Worm (Caenorhabditis elegans) whole organism, young adult: ENCODE data around the gene F13H8.2.

ENCODE experiments used
- B0035.1 ChIP-seq: sonication (generic microtip); optimal IDR thresholded peaks from 2 replicates; lab custom pipeline; 2016; ENCODE audit warnings: missing genetic modification characterization, mild to moderate bottlenecking, missing compliant biosample characterization, missing genotype, missing genetic modification reagents
- B0261.1 ChIP-seq: sonication (generic microtip); optimal IDR thresholded peaks from 2 replicates; lab custom pipeline; 2016; ENCODE audit warnings: mild to moderate bottlenecking, missing genetic modification characterization, moderate library complexity, missing compliant biosample characterization
- C06A6.2 ChIP-seq: fragments of 200-800 bp; sonication (Bioruptor generic); conservative IDR thresholded peaks from 2 replicates; pipeline ENCODE4 v1.3.6; 2022; ENCODE audit warnings: missing genetic modification characterization, missing compliant biosample characterization
- D2030.7 ChIP-seq: fragments of 200-800 bp; sonication (Bioruptor generic); IDR thresholded peaks from 2 replicates; pipeline ENCODE4 v1.3.6; 2022; ENCODE audit warnings: missing genetic modification reagents, missing genetic modification characterization, missing compliant biosample characterization
- F55B11.4 ChIP-seq: sonication (generic microtip); optimal IDR thresholded peaks from 2 replicates; lab custom pipeline; 2016; ENCODE audit warnings: missing compliant biosample characterization, missing genetic modification characterization, borderline replicate concordance; ENCODE audit not compliant: insufficient read depth
- F57C9.4 ChIP-seq: sonication (generic microtip); optimal IDR thresholded peaks from 2 replicates; lab custom pipeline; 2017; ENCODE audit warnings: mild to moderate bottlenecking, missing genetic modification characterization, missing compliant biosample characterization
- K11D2.4 ChIP-seq: fragments of 200-800 bp; sonication (Bioruptor generic); IDR thresholded peaks from 2 replicates; pipeline ENCODE4 v1.3.6; 2022; ENCODE audit warnings: missing genetic modification reagents, missing genetic modification characterization, missing compliant biosample characterization
- T26A5.8 ChIP-seq: sonication (generic microtip); optimal IDR thresholded peaks from 2 replicates; lab custom pipeline; 2016; ENCODE audit warnings: missing genetic modification characterization, missing compliant biosample characterization
- Y53G8AR.9 ChIP-seq: fragments of 200-800 bp; sonication (Bioruptor generic); conservative IDR thresholded peaks from 2 replicates; pipeline ENCODE4 v1.3.6; 2022; ENCODE audit warnings: missing genetic modification reagents, missing genetic modification characterization, missing compliant biosample characterization
- Y79H2A.3 ChIP-seq: fragments of 200-800 bp; sonication (Bioruptor generic); conservative IDR thresholded peaks from 2 replicates; pipeline ENCODE4 v1.3.6; 2022; ENCODE audit warnings: missing genetic modification reagents, missing genetic modification characterization, missing compliant biosample characterization
- aptf-2 ChIP-seq: fragments of 200-800 bp; sonication (Bioruptor generic); conservative IDR thresholded peaks from 2 replicates; pipeline ENCODE4 v1.3.6; 2022; ENCODE audit warnings: missing genetic modification reagents, missing genetic modification characterization, missing compliant biosample characterization
- aptf-3 ChIP-seq: fragments of 200-800 bp; sonication (Bioruptor generic); IDR thresholded peaks from 2 replicates; pipeline ENCODE4 v1.3.6; 2022; ENCODE audit warnings: missing genetic modification characterization, missing compliant biosample characterization
- atf-7 ChIP-seq: sonication (generic microtip); optimal IDR thresholded peaks from 2 replicates; lab custom pipeline; 2017; ENCODE audit warnings: mild to moderate bottlenecking, missing genetic modification characterization, missing compliant biosample characterization
- athp-1 ChIP-seq: sonication (generic microtip); optimal IDR thresholded peaks from 2 replicates; lab custom pipeline; 2017; ENCODE audit warnings: mild to moderate bottlenecking, missing genetic modification characterization, missing compliant biosample characterization
- attf-5 ChIP-seq: fragments of 200-800 bp; sonication (Bioruptor generic); optimal IDR thresholded peaks from 2 replicates; lab custom pipeline; 2018; ENCODE audit warnings: mild to moderate bottlenecking, missing genetic modification characterization, missing compliant biosample characterization
- bed-2 ChIP-seq: fragments of 200-800 bp; sonication (Bioruptor generic); IDR thresholded peaks from 2 replicates; pipeline ENCODE4 v1.3.6; 2022; ENCODE audit warnings: missing genetic modification reagents, missing genetic modification characterization, missing compliant biosample characterization
- ceh-100 ChIP-seq: fragments of 200-800 bp; sonication (Bioruptor generic); IDR thresholded peaks from 2 replicates; pipeline ENCODE4 v1.3.6; 2022; ENCODE audit warnings: missing genetic modification reagents, missing genetic modification characterization, missing compliant biosample characterization
- ceh-27 ChIP-seq: fragments of 200-800 bp; sonication (Bioruptor generic); optimal IDR thresholded peaks from 2 replicates; lab custom pipeline; 2018; ENCODE audit warnings: mild to moderate bottlenecking, missing genetic modification characterization, moderate library complexity, missing compliant biosample characterization
- ceh-91 ChIP-seq: fragments of 200-800 bp; sonication (Bioruptor generic); IDR thresholded peaks from 2 replicates; pipeline ENCODE4 v1.3.6; 2022; ENCODE audit warnings: missing genetic modification reagents, missing genetic modification characterization, missing compliant biosample characterization
- die-1 ChIP-seq: sonication (generic microtip); optimal IDR thresholded peaks from 2 replicates; lab custom pipeline; 2016; ENCODE audit warnings: missing genotype, mild to moderate bottlenecking, missing genetic modification characterization, missing compliant biosample characterization
- dpl-1 ChIP-seq: fragments of 150-350 bp; optimal IDR thresholded peaks from 2 replicates; lab custom pipeline; 2014; ENCODE audit warnings: missing biosample characterization, missing genetic modification reagents, missing genetic modification characterization
- efl-1 ChIP-seq: fragments of 150-350 bp; optimal IDR thresholded peaks from 2 replicates; lab custom pipeline; 2014; ENCODE audit warnings: missing biosample characterization, missing genetic modification reagents, missing genetic modification characterization
- egrh-3 ChIP-seq: fragments of 200-800 bp; sonication (Bioruptor generic); IDR thresholded peaks from 2 replicates; pipeline ENCODE4 v1.3.6; 2022; ENCODE audit warnings: missing genetic modification reagents, missing genetic modification characterization, missing compliant biosample characterization
- fkh-3 ChIP-seq: sonication (generic microtip); optimal IDR thresholded peaks from 2 replicates; lab custom pipeline; 2016; ENCODE audit warnings: mild to moderate bottlenecking, missing genetic modification characterization, missing compliant biosample characterization
- hlh-26 ChIP-seq: fragments of 200-800 bp; sonication (Bioruptor generic); conservative IDR thresholded peaks from 2 replicates; pipeline ENCODE4 v1.3.6; 2022; ENCODE audit warnings: missing genetic modification reagents, missing genetic modification characterization, missing compliant biosample characterization
- hmg-1.2 ChIP-seq: fragments of 200-800 bp; sonication (Bioruptor generic); IDR thresholded peaks from 2 replicates; pipeline ENCODE4 v1.3.6; 2022; ENCODE audit warnings: missing genetic modification reagents, missing genetic modification characterization, missing compliant biosample characterization
- hmg-20 ChIP-seq: fragments of 200-800 bp; sonication (Bioruptor generic); IDR thresholded peaks from 2 replicates; pipeline ENCODE4 v1.3.6; 2022; ENCODE audit warnings: missing genetic modification reagents, missing genetic modification characterization, missing compliant biosample characterization
- hrde-1 ChIP-seq: sonication (generic microtip); optimal IDR thresholded peaks from 2 replicates; lab custom pipeline; 2016; ENCODE audit warnings: missing genetic modification characterization, mild to moderate bottlenecking, missing compliant biosample characterization, moderate library complexity, missing genotype, missing genetic modification reagents, borderline replicate concordance
- lin-40 ChIP-seq: sonication (generic microtip); optimal IDR thresholded peaks from 2 replicates; lab custom pipeline; 2016; ENCODE audit warnings: missing genetic modification characterization, mild to moderate bottlenecking, missing compliant biosample characterization, missing genotype, missing genetic modification reagents
- lin-54 ChIP-seq: fragments of 200-800 bp; sonication (Bioruptor generic); optimal IDR thresholded peaks from 2 replicates; lab custom pipeline; 2018; ENCODE audit warnings: mild to moderate bottlenecking, missing genetic modification characterization, missing compliant biosample characterization
- madf-10 ChIP-seq: sonication (generic microtip); optimal IDR thresholded peaks from 2 replicates; lab custom pipeline; 2016; ENCODE audit warnings: mild to moderate bottlenecking, missing genetic modification characterization, missing compliant biosample characterization
- madf-6 ChIP-seq: fragments of 200-800 bp; sonication (Bioruptor generic); IDR thresholded peaks from 2 replicates; pipeline ENCODE4 v1.3.6; 2022; ENCODE audit warnings: missing genetic modification reagents, missing genetic modification characterization, missing compliant biosample characterization
- mes-4 ChIP-seq: sonication (generic microtip); optimal IDR thresholded peaks from 2 replicates; lab custom pipeline; 2016; ENCODE audit warnings: missing genotype, missing genetic modification characterization, missing compliant biosample characterization
- nfyb-1 ChIP-seq: fragments of 200-800 bp; sonication (Bioruptor generic); IDR thresholded peaks from 2 replicates; pipeline ENCODE4 v1.3.6; 2022; ENCODE audit warnings: missing genetic modification reagents, missing genetic modification characterization, missing compliant biosample characterization
- nhr-27 ChIP-seq: fragments of 200-800 bp; sonication (Bioruptor generic); optimal IDR thresholded peaks from 2 replicates; lab custom pipeline; 2018; ENCODE audit warnings: mild to moderate bottlenecking, missing genetic modification characterization, moderate library complexity, missing compliant biosample characterization
- nhr-80 ChIP-seq: sonication (generic microtip); optimal IDR thresholded peaks from 2 replicates; lab custom pipeline; 2016; ENCODE audit warnings: missing genetic modification characterization, missing compliant biosample characterization
- pha-4 ChIP-seq: fragments of 150-350 bp; sonication (generic microtip); optimal IDR thresholded peaks from 2 replicates; lab custom pipeline; 2014; ENCODE audit warnings: missing biosample characterization, missing genetic modification reagents, missing genetic modification characterization
- rpc-1 ChIP-seq, 2 experiments: fragments of 150-350 bp in 1 of 2; sonication (generic microtip) in 1 of 2; optimal IDR thresholded peaks; 2 replicates each; lab custom pipeline; 2014 to 2018; ENCODE audit warnings: missing biosample characterization in 1 of 2, missing genetic modification characterization in 1 of 2, missing genetic modification reagents in 1 of 2, missing genotype in 1 of 2
- sdz-38 ChIP-seq: sonication (generic microtip); optimal IDR thresholded peaks from 2 replicates; lab custom pipeline; 2016; ENCODE audit warnings: missing genotype, missing genetic modification characterization, missing compliant biosample characterization
- snpc-1.3 ChIP-seq: sonication (generic microtip); optimal IDR thresholded peaks from 2 replicates; lab custom pipeline; 2017; ENCODE audit warnings: missing genetic modification characterization, mild to moderate bottlenecking, missing compliant biosample characterization, antibody characterized with exemption, moderate library complexity, missing genotype, missing genetic modification reagents; ENCODE audit not compliant: insufficient read depth
- snpc-4 ChIP-seq, 5 experiments: fragments of 150-350 bp in 1 of 5; sonication (generic microtip) in 4 of 5; optimal IDR thresholded peaks; 2 replicates each; lab custom pipeline; 2014 to 2018; ENCODE audit warnings: missing genetic modification characterization in 5 of 5, missing biosample characterization in 3 of 5, antibody characterized with exemption in 2 of 5, mild to moderate bottlenecking in 2 of 5, missing compliant biosample characterization in 2 of 5, missing genotype in 2 of 5, moderate library complexity in 2 of 5, missing genetic modification reagents in 1 of 5
- somi-1 ChIP-seq: fragments of 200-800 bp; sonication (Bioruptor generic); optimal IDR thresholded peaks from 2 replicates; lab custom pipeline; 2018; ENCODE audit warnings: mild to moderate bottlenecking, missing genetic modification characterization, missing compliant biosample characterization
- ztf-25 ChIP-seq: fragments of 200-800 bp; sonication (Bioruptor generic); IDR thresholded peaks from 2 replicates; pipeline ENCODE4 v1.3.6; 2022; ENCODE audit warnings: missing genetic modification reagents, missing genetic modification characterization, missing compliant biosample characterization
- ztf-26 ChIP-seq: sonication (generic microtip); optimal IDR thresholded peaks from 2 replicates; lab custom pipeline; 2017; ENCODE audit warnings: missing genetic modification characterization, missing compliant biosample characterization
- ztf-28 ChIP-seq: fragments of 200-800 bp; sonication (Bioruptor generic); IDR thresholded peaks from 2 replicates; pipeline ENCODE4 v1.3.6; 2022; ENCODE audit warnings: missing genetic modification reagents, missing genetic modification characterization, missing compliant biosample characterization

F13H8.2 gene

DNA sequence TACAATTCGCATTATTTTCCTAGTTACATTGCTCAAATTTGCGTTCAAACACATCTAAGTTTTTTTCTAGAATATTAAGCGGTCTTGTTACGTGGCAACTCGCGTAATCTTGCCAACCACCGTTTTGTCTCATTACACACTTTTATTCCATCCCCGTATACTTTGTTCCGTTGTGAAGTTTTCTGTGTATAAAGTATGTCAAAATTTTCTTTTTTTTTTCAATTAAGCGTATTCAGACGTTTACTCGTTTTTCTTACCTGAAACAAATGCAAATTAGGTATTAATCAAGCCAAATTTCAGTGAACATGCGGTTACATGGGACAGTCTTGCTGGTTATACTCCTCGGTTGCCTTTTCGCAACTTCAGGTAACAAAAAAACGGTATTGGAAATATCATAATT is 23.2 kb upstream of the F13H8.2 start, which contains the start of gene T24H7.2:
T24H7.2 (plus strand) TSS at position 301 of the 400 bp plus-strand sequence.
- TF ChIP-seq D2030.7: no peak
- TF ChIP-seq lin-40 (tag; lab: Kevin White, UChicago): no peak
- no peak for TF ChIP-seq ztf-28 (GFP tag; lab: Robert Waterston, UW)
- TF ChIP-seq pha-4 (tag; lab: Kevin White, UChicago): no peak
- TF ChIP-seq Y53G8AR.9 (GFP tag; lab: Robert Waterston, UW): no peak
- no peak for TF ChIP-seq rpc-1 (optimal IDR thresholded peaks at IDR 0.05; lab: Kevin White, UChicago)
- TF ChIP-seq rpc-1 (tag; optimal IDR thresholded peaks at IDR 0.05; lab: Kevin White, UChicago): no peak
- no peak for TF ChIP-seq sdz-38 (tag; lab: Kevin White, UChicago)
- TF ChIP-seq hmg-20 (GFP tag; lab: Robert Waterston, UW): no peak
- TF ChIP-seq ztf-26 (tag; lab: Kevin White, UChicago): no peak
- no peak for TF ChIP-seq F57C9.4 (tag; lab: Kevin White, UChicago)
- no peak for TF ChIP-seq bed-2
- TF ChIP-seq athp-1 (tag; lab: Kevin White, UChicago): no peak
- no peak for TF ChIP-seq fkh-3 (tag; lab: Kevin White, UChicago)
- TF ChIP-seq K11D2.4: no peak
- TF ChIP-seq efl-1 (GFP tag; lab: Kevin White, UChicago): no peak
- TF ChIP-seq ztf-25 (GFP tag; lab: Robert Waterston, UW): no peak
- no peak for TF ChIP-seq T26A5.8 (tag; lab: Kevin White, UChicago)
- no peak for TF ChIP-seq F55B11.4
- TF ChIP-seq aptf-2: no peak

DNA sequence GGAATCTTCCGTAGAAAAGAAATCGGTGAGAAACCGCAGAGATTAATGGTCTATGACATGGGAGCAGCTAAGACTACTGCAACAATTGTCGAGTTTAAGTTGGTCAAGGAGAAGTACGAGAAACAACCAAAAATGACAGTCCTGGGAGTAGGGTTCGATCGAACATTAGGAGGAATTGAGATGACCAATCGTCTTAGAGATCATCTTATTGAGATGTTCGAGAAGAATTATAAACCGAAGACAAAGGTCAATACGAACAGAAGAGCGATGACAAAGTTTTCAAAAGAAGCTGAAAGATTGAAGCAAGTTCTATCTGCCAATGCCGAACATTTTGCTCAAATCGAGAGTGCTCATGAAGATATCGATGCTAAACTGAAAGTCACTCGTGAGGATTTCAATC is 22.1 kb upstream of the F13H8.2 start:
- TF ChIP-seq snpc-1.3 (tag; lab: Kevin White, UChicago) (no peak), atf-7 (no peak), B0261.1 (tag; lab: Kevin White, UChicago) (peak; percentile 0)

DNA sequence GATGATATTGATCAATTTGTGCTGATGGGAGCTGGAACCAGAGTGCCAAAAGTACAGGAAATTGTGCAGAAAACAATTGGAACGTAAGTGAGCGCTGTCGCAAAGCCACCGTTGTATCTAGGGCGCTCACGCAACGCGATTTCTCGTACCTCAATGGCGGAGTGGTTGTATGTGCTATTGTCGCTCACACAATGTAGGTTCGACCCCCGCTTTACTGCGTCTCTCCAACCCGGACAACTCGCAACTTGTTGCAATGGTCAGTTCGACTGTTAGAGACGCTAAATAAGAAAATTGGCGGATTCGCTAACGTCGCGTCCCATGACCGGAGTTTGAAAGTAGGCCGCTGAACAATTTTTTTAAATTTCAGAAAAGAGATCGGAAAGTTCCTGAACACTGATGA is 21.7 kb upstream of the F13H8.2 start:
- no peak for TF ChIP-seq hlh-26 (GFP tag; lab: Robert Waterston, UW)
- TF ChIP-seq hrde-1 (tag; lab: Kevin White, UChicago): peak; percentile 43
- no peak for TF ChIP-seq aptf-3
- TF ChIP-seq nhr-80 (tag; lab: Kevin White, UChicago): peak; percentile 35
- no peak for TF ChIP-seq K11D2.4
- TF ChIP-seq egrh-3 (GFP tag; lab: Robert Waterston, UW): peak; percentile 17; the same call in 1 of the 2 replicates
- TF ChIP-seq C06A6.2 (GFP tag; lab: Robert Waterston, UW): 0 out of 2 replicates have a peak, but pooled peaks have one; percentile 20
- TF ChIP-seq nhr-27: no peak
- TF ChIP-seq B0035.1: no peak
- no peak for TF ChIP-seq Y79H2A.3 (GFP tag; lab: Robert Waterston, UW)
- TF ChIP-seq atf-7: peak; percentile 40
- peak; percentile 46; the same call in 1 of the 2 replicates for TF ChIP-seq ceh-100
- peak; percentile 63 for TF ChIP-seq nfyb-1
- peak; percentile 68 for TF ChIP-seq attf-5
- TF ChIP-seq rpc-1 (optimal IDR thresholded peaks at IDR 0.05; lab: Kevin White, UChicago): peak; percentile 70
- TF ChIP-seq rpc-1 (tag; optimal IDR thresholded peaks at IDR 0.05; lab: Kevin White, UChicago): peak; percentile 77
- peak; percentile 70 for TF ChIP-seq die-1
- TF ChIP-seq snpc-4 (GFP tag; optimal IDR thresholded peaks at IDR 0.05; lab: Kevin White, UChicago): no peak
- TF ChIP-seq snpc-4 (tag; optimal IDR thresholded peaks at IDR 0.05; lab: Kevin White, UChicago): peak in 3 of 4 experiments; percentile 25 to 52 (median 44)
- TF ChIP-seq dpl-1: no peak
- peak; percentile 69 for TF ChIP-seq mes-4 (tag; lab: Kevin White, UChicago)
- peak; percentile 35 for TF ChIP-seq ceh-27 (GFP tag; lab: Kevin White, UChicago)
- peak; percentile 55 for TF ChIP-seq madf-6 (GFP tag; lab: Robert Waterston, UW)
- peak; percentile 37 for TF ChIP-seq madf-10 (tag; lab: Kevin White, UChicago)
- TF ChIP-seq B0261.1 (tag; lab: Kevin White, UChicago): peak; percentile 80
- TF ChIP-seq lin-54 (GFP tag; lab: Kevin White, UChicago): peak; percentile 62
- no peak for TF ChIP-seq Y53G8AR.9 (GFP tag; lab: Robert Waterston, UW)
- TF ChIP-seq ceh-91: no peak
- TF ChIP-seq somi-1 (GFP tag; lab: Kevin White, UChicago): no peak
- peak; percentile 41 for TF ChIP-seq hmg-1.2 (GFP tag; lab: Robert Waterston, UW)
